Fruit fly (Drosophila melanogaster) whole organism, embryonic: ENCODE results near the gene CG44158.

Source experiments
- Antp ChIP-seq: fragments of 200-800 bp; sonication (Bioruptor generic); optimal IDR thresholded peaks from 3 replicates; lab custom pipeline; 2016; ENCODE audit warnings: missing biosample characterization, missing genetic modification characterization
- Bteb2 ChIP-seq: fragments of 200-800 bp; sonication (Bioruptor generic); optimal IDR thresholded peaks from 2 replicates; lab custom pipeline; 2016; ENCODE audit warnings: missing biosample characterization, missing genetic modification characterization
- CG10267 ChIP-seq: fragments of 200-800 bp; sonication (Bioruptor generic); optimal IDR thresholded peaks from 2 replicates; lab custom pipeline; 2018; ENCODE audit warnings: missing biosample characterization, mild to moderate bottlenecking, missing genetic modification characterization, moderate library complexity
- CG10462 ChIP-seq: fragments of 200-800 bp; sonication (Bioruptor generic); optimal IDR thresholded peaks from 2 replicates; lab custom pipeline; 2016; ENCODE audit warnings: missing biosample characterization, missing genetic modification characterization
- CG11504 ChIP-seq: fragments of 200-800 bp; sonication (Bioruptor generic); optimal IDR thresholded peaks from 3 replicates; lab custom pipeline; 2019; ENCODE audit warnings: missing biosample characterization, mild to moderate bottlenecking, missing genetic modification characterization, moderate library complexity
- CG12769 ChIP-seq: fragments of 200-800 bp; sonication (Bioruptor generic); optimal IDR thresholded peaks from 2 replicates; lab custom pipeline; 2019; ENCODE audit warnings: missing biosample characterization, mild to moderate bottlenecking, missing genetic modification characterization, moderate library complexity
- CG1647 ChIP-seq: fragments of 200-800 bp; sonication (Bioruptor generic); optimal IDR thresholded peaks from 3 replicates; lab custom pipeline; 2016; ENCODE audit warnings: missing biosample characterization, missing genetic modification characterization
- CG16815 ChIP-seq: fragments of 200-800 bp; sonication (Bioruptor generic); optimal IDR thresholded peaks from 3 replicates; lab custom pipeline; 2017; ENCODE audit warnings: missing biosample characterization, mild to moderate bottlenecking, missing genetic modification characterization
- CG17328 ChIP-seq: fragments of 200-800 bp; sonication (Bioruptor generic); IDR thresholded peaks from 2 replicates; pipeline ENCODE4 v1.3.6; 2022; ENCODE audit warnings: missing biosample characterization, missing genetic modification characterization
- CG17361 ChIP-seq: fragments of 200-800 bp; sonication (Bioruptor generic); IDR thresholded peaks from 3 replicates; pipeline ENCODE4 v1.3.6; 2022; ENCODE audit warnings: missing biosample characterization, missing genetic modification characterization
- CG18599 ChIP-seq: fragments of 200-800 bp; sonication (Bioruptor generic); optimal IDR thresholded peaks from 3 replicates; lab custom pipeline; 2017; ENCODE audit warnings: missing biosample characterization, missing genetic modification characterization, mild to moderate bottlenecking, moderate library complexity, missing genetic modification reagents
- CG18764 ChIP-seq: fragments of 200-800 bp; sonication (Bioruptor generic); optimal IDR thresholded peaks from 3 replicates; lab custom pipeline; 2016; ENCODE audit warnings: missing biosample characterization, missing genetic modification characterization
- CG30431 ChIP-seq: fragments of 200-800 bp; sonication (Bioruptor generic); optimal IDR thresholded peaks from 2 replicates; lab custom pipeline; 2017; ENCODE audit warnings: missing biosample characterization, missing genetic modification characterization
- CG3847 ChIP-seq: fragments of 200-800 bp; sonication (Bioruptor generic); IDR thresholded peaks from 2 replicates; pipeline ENCODE4 v1.3.6; 2022; ENCODE audit warnings: missing biosample characterization, missing genetic modification characterization
- CG4328 ChIP-seq: fragments of 200-800 bp; sonication (Bioruptor generic); optimal IDR thresholded peaks from 3 replicates; lab custom pipeline; 2017; ENCODE audit warnings: missing biosample characterization, missing genetic modification reagents, missing genetic modification characterization
- CG6765 ChIP-seq: fragments of 200-800 bp; sonication (Bioruptor generic); optimal IDR thresholded peaks from 3 replicates; lab custom pipeline; 2017; ENCODE audit warnings: missing biosample characterization, mild to moderate bottlenecking, missing genetic modification characterization
- CG6791 ChIP-seq: fragments of 200-800 bp; sonication (Bioruptor generic); IDR thresholded peaks from 3 replicates; pipeline ENCODE4 v1.3.6; 2022; ENCODE audit warnings: missing biosample characterization, missing genetic modification characterization; ENCODE audit not compliant: partially characterized antibody
- CG7556 ChIP-seq: fragments of 200-800 bp; sonication (Bioruptor generic); optimal IDR thresholded peaks from 2 replicates; lab custom pipeline; 2017; ENCODE audit warnings: missing biosample characterization, mild to moderate bottlenecking, missing genetic modification characterization
- CG9876 ChIP-seq: fragments of 200-800 bp; sonication (Bioruptor generic); optimal IDR thresholded peaks from 2 replicates; lab custom pipeline; 2016; ENCODE audit warnings: missing biosample characterization, missing genetic modification characterization
- CkIIα-i1 ChIP-seq: fragments of 200-800 bp; sonication (Bioruptor generic); IDR thresholded peaks from 2 replicates; pipeline ENCODE4 v1.3.6; 2022; ENCODE audit warnings: missing biosample characterization, missing genetic modification characterization
- Dbx ChIP-seq: fragments of 200-800 bp; sonication (Bioruptor generic); IDR thresholded peaks from 3 replicates; pipeline ENCODE4 v1.3.6; 2022; ENCODE audit warnings: missing biosample characterization, missing genetic modification characterization
- ERR ChIP-seq: fragments of 200-800 bp; sonication (Bioruptor generic); optimal IDR thresholded peaks from 2 replicates; lab custom pipeline; 2016; ENCODE audit warnings: missing biosample characterization, missing genetic modification characterization
- Ets65A ChIP-seq: fragments of 200-800 bp; sonication (Bioruptor generic); peaks from one replicate; lab custom pipeline; 2016; ENCODE audit warnings: missing biosample characterization, missing genetic modification characterization
- Gsc ChIP-seq: fragments of 200-800 bp; sonication (Bioruptor generic); IDR thresholded peaks from 2 replicates; pipeline ENCODE4 v1.3.6; 2022; ENCODE audit warnings: missing biosample characterization, missing genetic modification characterization
- HLH3B ChIP-seq: fragments of 200-800 bp; sonication (Bioruptor generic); IDR thresholded peaks from 2 replicates; pipeline ENCODE4 v1.3.6; 2022; ENCODE audit warnings: missing biosample characterization, missing genetic modification characterization
- Hr3 ChIP-seq: fragments of 200-800 bp; sonication (Bioruptor generic); optimal IDR thresholded peaks from 3 replicates; lab custom pipeline; 2016; ENCODE audit warnings: missing biosample characterization, missing genetic modification characterization
- Hr78 ChIP-seq, 2 experiments: fragments of 200-800 bp in 1 of 2; fragments of >200 bp in 1 of 2; sonication (Bioruptor generic) in 1 of 2; optimal IDR thresholded peaks; 2 replicates each; lab custom pipeline; 2017 to 2019; ENCODE audit warnings: missing biosample characterization in 2 of 2, missing genetic modification characterization in 2 of 2, mild to moderate bottlenecking in 1 of 2, moderate library complexity in 1 of 2
- Kr ChIP-seq: fragments of 200-800 bp; sonication (Bioruptor generic); optimal IDR thresholded peaks from 2 replicates; lab custom pipeline; 2017; ENCODE audit warnings: missing biosample characterization, mild to moderate bottlenecking, missing genetic modification characterization
- NC2α ChIP-seq: fragments of 200-800 bp; sonication (Bioruptor generic); optimal IDR thresholded peaks from 2 replicates; lab custom pipeline; 2016; ENCODE audit warnings: missing biosample characterization, missing genetic modification characterization
- Stat92E ChIP-seq, 3 experiments: fragments of >200 bp in 2 of 3; fragments of 200-800 bp in 1 of 3; sonication (Bioruptor generic) in 1 of 3; optimal IDR thresholded peaks; 2 replicates each; lab custom pipeline; 2017 to 2019; ENCODE audit warnings: missing biosample characterization in 3 of 3, missing genetic modification characterization in 3 of 3, mild to moderate bottlenecking in 1 of 3, moderate library complexity in 1 of 3
- Tbp ChIP-seq: fragments of >200 bp; optimal IDR thresholded peaks from 2 replicates; lab custom pipeline; 2018; ENCODE audit warnings: missing biosample characterization, missing genetic modification characterization
- abd-A ChIP-seq: fragments of 200-800 bp; sonication (Bioruptor generic); optimal IDR thresholded peaks from 3 replicates; lab custom pipeline; 2019; ENCODE audit warnings: missing biosample characterization, mild to moderate bottlenecking, missing genetic modification characterization, moderate library complexity
- amos ChIP-seq: fragments of 200-800 bp; sonication (Bioruptor generic); IDR thresholded peaks from 2 replicates; pipeline ENCODE4 v1.3.6; 2022; ENCODE audit warnings: missing biosample characterization, missing genetic modification characterization; ENCODE audit not compliant: partially characterized antibody
- ap ChIP-seq: fragments of 200-800 bp; sonication (Bioruptor generic); IDR thresholded peaks from 2 replicates; pipeline ENCODE4 v1.3.6; 2022; ENCODE audit warnings: missing biosample characterization, missing genetic modification characterization
- cas ChIP-seq: fragments of 200-800 bp; sonication (Bioruptor generic); IDR thresholded peaks from 2 replicates; pipeline ENCODE4 v1.3.6; 2022; ENCODE audit warnings: missing biosample characterization, missing genetic modification characterization
- caup ChIP-seq: fragments of 200-800 bp; sonication (Bioruptor generic); optimal IDR thresholded peaks from 3 replicates; lab custom pipeline; 2017; ENCODE audit warnings: missing biosample characterization, mild to moderate bottlenecking, missing genetic modification characterization, moderate library complexity; ENCODE audit not compliant: severe bottlenecking
- croc ChIP-seq: fragments of 200-800 bp; sonication (Bioruptor generic); conservative IDR thresholded peaks from 3 replicates; pipeline ENCODE4 v1.3.6; 2022; ENCODE audit warnings: missing biosample characterization, missing genetic modification characterization
- gcm2 ChIP-seq: fragments of 200-800 bp; sonication (Bioruptor generic); optimal IDR thresholded peaks from 2 replicates; lab custom pipeline; 2016; ENCODE audit warnings: missing biosample characterization, missing genetic modification characterization
- gfzf ChIP-seq: fragments of 200-800 bp; sonication (Bioruptor generic); optimal IDR thresholded peaks from 2 replicates; lab custom pipeline; 2016; ENCODE audit warnings: missing biosample characterization, mild to moderate bottlenecking, missing genetic modification characterization, moderate library complexity
- gro ChIP-seq: fragments of 200-800 bp; sonication (Bioruptor generic); optimal IDR thresholded peaks from 2 replicates; lab custom pipeline; 2016; ENCODE audit warnings: missing biosample characterization, missing genetic modification characterization
- gsb-n ChIP-seq: fragments of 200-800 bp; sonication (Bioruptor generic); optimal IDR thresholded peaks from 3 replicates; lab custom pipeline; 2018; ENCODE audit warnings: missing biosample characterization, mild to moderate bottlenecking, missing genetic modification characterization
- knrl ChIP-seq: fragments of 200-800 bp; sonication (Bioruptor generic); IDR thresholded peaks from 3 replicates; pipeline ENCODE4 v1.3.6; 2022; ENCODE audit warnings: missing biosample characterization, missing genetic modification characterization; ENCODE audit not compliant: partially characterized antibody
- nom ChIP-seq: fragments of 200-800 bp; sonication (Bioruptor generic); optimal IDR thresholded peaks from 2 replicates; lab custom pipeline; 2017; ENCODE audit warnings: missing biosample characterization, missing genetic modification characterization, mild to moderate bottlenecking, moderate library complexity, missing genetic modification reagents
- sd ChIP-seq: fragments of 200-800 bp; sonication (Bioruptor generic); optimal IDR thresholded peaks from 3 replicates; lab custom pipeline; 2018; ENCODE audit warnings: missing biosample characterization, mild to moderate bottlenecking, missing genetic modification characterization, moderate library complexity
- so ChIP-seq: fragments of 200-800 bp; sonication (Bioruptor generic); IDR thresholded peaks from 3 replicates; pipeline ENCODE4 v1.3.6; 2022; ENCODE audit warnings: missing biosample characterization, missing genetic modification characterization
- sug ChIP-seq: fragments of 200-800 bp; optimal IDR thresholded peaks from 2 replicates; lab custom pipeline; 2019; ENCODE audit warnings: missing biosample characterization, mild to moderate bottlenecking, missing genetic modification characterization, moderate library complexity
- tio ChIP-seq: fragments of 200-800 bp; sonication (Bioruptor generic); optimal IDR thresholded peaks from 2 replicates; lab custom pipeline; 2017; ENCODE audit warnings: missing biosample characterization, missing genetic modification characterization, inconsistent platforms
- toy ChIP-seq: fragments of 200-800 bp; sonication (Bioruptor generic); IDR thresholded peaks from 2 replicates; pipeline ENCODE4 v1.3.6; 2022; ENCODE audit warnings: missing biosample characterization, missing genetic modification characterization
- usp ChIP-seq: fragments of >200 bp; optimal IDR thresholded peaks from 2 replicates; lab custom pipeline; 2017; ENCODE audit warnings: missing biosample characterization, missing genetic modification characterization

CG44158 gene

dm6 chr3R:18242089-18242955 is 33.7 kb downstream of the CG44158 start, which contains the start of the genes CG7156 and 14-3-3epsilon (continued):
- TF ChIP-seq knrl (GFP tag; lab: Robert Waterston, UW) = peak; percentile 60
- TF ChIP-seq gro = no peak
- no peak for TF ChIP-seq CG9876
- TF ChIP-seq gsb-n (tag; lab: Kevin White, UChicago) = peak; percentile 37
- peak in 1 of 3 experiments; percentile 63 for TF ChIP-seq Stat92E (GFP tag; optimal IDR thresholded peaks at IDR 0.05; lab: Kevin White, UChicago)
- no peak for TF ChIP-seq Kr (GFP tag; lab: Kevin White, UChicago)
- TF ChIP-seq Hr78 (GFP tag; optimal IDR thresholded peaks at IDR 0.05; lab: Kevin White, UChicago) = no peak
- peak; percentile 37 for TF ChIP-seq CG18764 (GFP tag; lab: Kevin White, UChicago)
- TF ChIP-seq Ets65A (GFP tag; lab: Kevin White, UChicago) = peak; percentile 81
- peak; percentile 75 for TF ChIP-seq CG10267
- no peak for TF ChIP-seq abd-A (tag; lab: Kevin White, UChicago)
- TF ChIP-seq HLH3B (GFP tag; lab: Robert Waterston, UW) = no peak
- TF ChIP-seq CG4328 = peak; percentile 2
- TF ChIP-seq Gsc (GFP tag; lab: Robert Waterston, UW) = no peak
- TF ChIP-seq toy (GFP tag; lab: Robert Waterston, UW) = no peak
- peak; percentile 22 for TF ChIP-seq sug (tag; lab: Kevin White, UChicago)
- TF ChIP-seq CG6765 = no peak
- no peak for TF ChIP-seq CG3847 (GFP tag; lab: Robert Waterston, UW)
- TF ChIP-seq CG18599 (GFP tag; lab: Kevin White, UChicago) = peak; percentile 42
- TF ChIP-seq CG16815 (GFP tag; lab: Kevin White, UChicago) = peak; percentile 9
- no peak for TF ChIP-seq croc (GFP tag; lab: Robert Waterston, UW)
- TF ChIP-seq ERR (GFP tag; lab: Kevin White, UChicago) = no peak
- TF ChIP-seq Dbx (GFP tag; lab: Robert Waterston, UW) = no peak
- peak; percentile 88 for TF ChIP-seq CG11504
- no peak for TF ChIP-seq CG12769 (tag; lab: Kevin White, UChicago)
- no peak for TF ChIP-seq CG1647
- peak; percentile 41 for TF ChIP-seq nom (GFP tag; lab: Kevin White, UChicago)
- TF ChIP-seq tio (GFP tag; lab: Kevin White, UChicago) = no peak
- TF ChIP-seq usp = no peak
- TF ChIP-seq CG7556 (GFP tag; lab: Kevin White, UChicago) = peak; percentile 43
- TF ChIP-seq gcm2 = no peak
- TF ChIP-seq gfzf (GFP tag; lab: Kevin White, UChicago) = peak; percentile 97
- TF ChIP-seq Hr3 (GFP tag; lab: Kevin White, UChicago) = peak; percentile 37
- TF ChIP-seq amos = peak; percentile 64
- TF ChIP-seq so (GFP tag; lab: Robert Waterston, UW) = peak; percentile 55; the same call in 2 of the 3 replicates
- TF ChIP-seq CG30431 (GFP tag; lab: Kevin White, UChicago) = no peak
- peak; percentile 2 for TF ChIP-seq Antp (GFP tag; lab: Kevin White, UChicago)
- no peak for TF ChIP-seq cas (GFP tag; lab: Robert Waterston, UW)
- peak; percentile 41; the same call in 1 of the 2 replicates for TF ChIP-seq ap (GFP tag; lab: Robert Waterston, UW)
- TF ChIP-seq CG17361 (GFP tag; lab: Robert Waterston, UW) = peak; percentile 73; the same call in 2 of the 3 replicates
- TF ChIP-seq sd (tag; lab: Kevin White, UChicago) = no peak
- TF ChIP-seq CG17328 (GFP tag; lab: Robert Waterston, UW) = peak; percentile 69
- no peak for TF ChIP-seq caup (GFP tag; lab: Kevin White, UChicago)
- peak; percentile 11 for TF ChIP-seq CG10462 (GFP tag; lab: Kevin White, UChicago)
- TF ChIP-seq NC2α (GFP tag; lab: Kevin White, UChicago) = peak; percentile 3
- no peak for TF ChIP-seq CkIIα-i1 (GFP tag; lab: Robert Waterston, UW)
- no peak for TF ChIP-seq Tbp (GFP tag; lab: Kevin White, UChicago)
- peak; percentile 52; the same call in 2 of the 3 replicates for TF ChIP-seq CG6791 (GFP tag; lab: Robert Waterston, UW)
- no peak for TF ChIP-seq Bteb2 (GFP tag; lab: Kevin White, UChicago)
